Worm (Caenorhabditis elegans) whole organism, L3 larva: Measurements from ENCODE around the gene Y62H9A.10.

Experiments
- R02D3.7 ChIP-seq: fragments of 150-350 bp; optimal IDR thresholded peaks from 2 replicates; lab custom pipeline; 2014; ENCODE audit warnings: missing biosample characterization, missing genetic modification characterization
- aly-2 ChIP-seq: fragments of 150-350 bp; optimal IDR thresholded peaks from 2 replicates; lab custom pipeline; 2014; ENCODE audit warnings: missing biosample characterization, missing genetic modification characterization
- nhr-11 ChIP-seq: fragments of 150-350 bp; optimal IDR thresholded peaks from 2 replicates; lab custom pipeline; 2014; ENCODE audit warnings: missing biosample characterization, missing genetic modification characterization
- nhr-237 ChIP-seq: fragments of 150-350 bp; optimal IDR thresholded peaks from 2 replicates; lab custom pipeline; 2014; ENCODE audit warnings: missing biosample characterization, missing genetic modification characterization
- nhr-28 ChIP-seq: fragments of 150-350 bp; optimal IDR thresholded peaks from 2 replicates; lab custom pipeline; 2014; ENCODE audit warnings: missing biosample characterization, missing genetic modification characterization
- nhr-67 ChIP-seq: fragments of 150-350 bp; optimal IDR thresholded peaks from 2 replicates; lab custom pipeline; 2014; ENCODE audit warnings: missing biosample characterization, missing genetic modification characterization
- nhr-76 ChIP-seq: fragments of 150-350 bp; sonication (generic microtip); optimal IDR thresholded peaks from 5 replicates; lab custom pipeline; 2014; ENCODE audit warnings: missing biosample characterization, missing genetic modification characterization
- pha-4 ChIP-seq: fragments of 150-350 bp; optimal IDR thresholded peaks from 2 replicates; lab custom pipeline; 2014; ENCODE audit warnings: missing biosample characterization, missing genetic modification reagents, missing genetic modification characterization
- unc-39 ChIP-seq: sonication (generic microtip); optimal IDR thresholded peaks from 4 replicates; lab custom pipeline; 2017; ENCODE audit warnings: missing biosample characterization, missing genetic modification characterization
- ztf-11 ChIP-seq: fragments of 150-350 bp; optimal IDR thresholded peaks from 2 replicates; lab custom pipeline; 2014; ENCODE audit warnings: missing biosample characterization, missing genetic modification characterization

ce11 chrX:11899031-11899430 lies 3.5 kb downstream of the Y62H9A.10 start:
- TF ChIP-seq ztf-11 (no peak), nhr-67 (tag; lab: Kevin White, UChicago) (no peak), nhr-28 (tag; lab: Kevin White, UChicago) (no peak), R02D3.7 (tag; lab: Kevin White, UChicago) (no peak), nhr-237 (no peak), nhr-76 (tag; lab: Kevin White, UChicago) (no peak), nhr-11 (no peak), aly-2 (tag; lab: Kevin White, UChicago) (no peak), unc-39 (tag; lab: Kevin White, UChicago) (no peak), pha-4 (tag; lab: Kevin White, UChicago) (no peak)
